Worm (Caenorhabditis elegans) whole organism, mixed stage, embryonic: ENCODE data around the gene tbg-1.
A peak's percentile ranks its signal among the peaks of the same experiment; 100 is the strongest.

ENCODE experiments used
- M03D4.4 ChIP-seq: sonication (generic microtip); optimal IDR thresholded peaks from 2 replicates; lab custom pipeline; 2017; ENCODE audit warnings: mild to moderate bottlenecking, missing genetic modification characterization, missing compliant biosample characterization
- blmp-1 ChIP-seq: fragments of 150-350 bp; optimal IDR thresholded peaks from 2 replicates; lab custom pipeline; 2014; ENCODE audit warnings: missing biosample characterization, missing genetic modification characterization
- ces-1 ChIP-seq: fragments of 150-350 bp; optimal IDR thresholded peaks from 2 replicates; lab custom pipeline; 2014; ENCODE audit warnings: missing biosample characterization, missing genetic modification reagents, missing genetic modification characterization
- elt-1 ChIP-seq: sonication (generic microtip); optimal IDR thresholded peaks from 2 replicates; lab custom pipeline; 2017; ENCODE audit warnings: missing genetic modification characterization, mild to moderate bottlenecking, missing compliant biosample characterization, antibody characterized with exemption, moderate library complexity, borderline replicate concordance; ENCODE audit not compliant: insufficient read depth
- ham-2 ChIP-seq: fragments of 200-800 bp; sonication (Bioruptor generic); optimal IDR thresholded peaks from 2 replicates; lab custom pipeline; 2018; ENCODE audit warnings: mild to moderate bottlenecking, missing genetic modification characterization, missing compliant biosample characterization
- lsy-2 ChIP-seq: fragments of 150-350 bp; optimal IDR thresholded peaks from 2 replicates; lab custom pipeline; 2014; ENCODE audit warnings: missing biosample characterization, missing genetic modification characterization
- nhr-76 ChIP-seq: sonication (generic microtip); optimal IDR thresholded peaks from 2 replicates; lab custom pipeline; 2017; ENCODE audit warnings: missing biosample characterization, missing genetic modification characterization
- pha-4 ChIP-seq: fragments of 150-350 bp; optimal IDR thresholded peaks from 2 replicates; lab custom pipeline; 2018; ENCODE audit warnings: missing biosample characterization, missing genetic modification reagents, missing genetic modification characterization
- sem-2 ChIP-seq: fragments of 200-800 bp; sonication (Bioruptor generic); optimal IDR thresholded peaks from 2 replicates; lab custom pipeline; 2018; ENCODE audit warnings: mild to moderate bottlenecking, missing genetic modification characterization, missing compliant biosample characterization
- unc-39 ChIP-seq: fragments of 150-350 bp; optimal IDR thresholded peaks from 2 replicates; lab custom pipeline; 2014; ENCODE audit warnings: missing biosample characterization, missing genetic modification characterization
- unc-62 ChIP-seq: fragments of 150-350 bp; optimal IDR thresholded peaks from 2 replicates; lab custom pipeline; 2014; ENCODE audit warnings: missing biosample characterization, missing genetic modification reagents, missing genetic modification characterization

DNA sequence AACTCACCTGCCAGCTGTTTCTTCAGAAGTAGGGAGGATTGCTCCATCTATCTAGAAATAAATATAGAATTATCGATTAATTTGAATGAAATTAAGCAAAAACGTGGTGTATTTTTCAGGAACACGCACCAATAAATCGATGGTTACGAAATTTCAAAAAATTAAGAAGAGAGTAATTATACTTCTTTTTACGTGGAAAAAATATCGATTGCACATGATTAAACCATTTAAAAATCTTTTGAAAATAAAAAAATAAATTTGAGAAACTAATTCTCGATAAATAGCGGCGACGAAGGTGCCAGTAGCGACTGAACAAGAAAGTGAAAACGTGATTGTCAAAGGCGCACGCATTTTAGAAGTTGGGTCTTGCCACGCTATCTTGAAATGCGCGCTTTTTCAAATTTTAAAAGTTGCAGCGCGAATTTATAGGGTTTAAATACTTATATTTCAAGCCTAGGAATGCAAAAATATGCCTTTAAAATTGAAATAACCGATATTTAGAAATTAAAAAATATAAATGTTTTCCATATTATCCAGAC is 2.2 kb upstream of the tbg-1 start, which contains the start of gene ubc-7:
- TF ChIP-seq lsy-2 (tag; lab: Kevin White, UChicago) = peak; percentile 77
- TF ChIP-seq elt-1 (tag; lab: Kevin White, UChicago) = no peak
- no peak for TF ChIP-seq nhr-76 (tag; lab: Kevin White, UChicago)
- TF ChIP-seq ham-2 (GFP tag; lab: Kevin White, UChicago) = no peak
- no peak for TF ChIP-seq unc-39 (tag; lab: Kevin White, UChicago)
- no peak for TF ChIP-seq M03D4.4 (tag; lab: Kevin White, UChicago)
- TF ChIP-seq blmp-1 (tag; lab: Kevin White, UChicago) = peak; percentile 85
- peak; percentile 67 for TF ChIP-seq ces-1
- TF ChIP-seq unc-62 = no peak
- no peak for TF ChIP-seq sem-2 (GFP tag; lab: Kevin White, UChicago)
- peak; percentile 70 for TF ChIP-seq pha-4 (tag; lab: Kevin White, UChicago)
